Fruit fly (Drosophila melanogaster) whole organism, embryonic: Measurements from ENCODE around the gene PpV.
A peak's percentile ranks its signal among the peaks of the same experiment; 100 is the strongest.

ENCODE experiments used
- Aef1 ChIP-seq: fragments of 200-800 bp; sonication (Bioruptor generic); IDR thresholded peaks from 3 replicates; pipeline ENCODE4 v1.3.6; 2022; ENCODE audit warnings: missing biosample characterization, missing genetic modification characterization
- CG10979 ChIP-seq: fragments of 200-800 bp; sonication (Bioruptor generic); optimal IDR thresholded peaks from 2 replicates; lab custom pipeline; 2018; ENCODE audit warnings: missing biosample characterization, mild to moderate bottlenecking, missing genetic modification characterization, moderate library complexity
- CG11085 ChIP-seq: fragments of 200-800 bp; sonication (Bioruptor generic); IDR thresholded peaks from 2 replicates; pipeline ENCODE4 v1.3.6; 2022; ENCODE audit warnings: missing biosample characterization, missing genetic modification characterization
- CG11093 ChIP-seq: fragments of 200-800 bp; sonication (Bioruptor generic); IDR thresholded peaks from 3 replicates; pipeline ENCODE4 v1.3.6; 2022; ENCODE audit warnings: missing biosample characterization, missing genetic modification characterization
- CG11696 ChIP-seq: fragments of 200-800 bp; sonication (Bioruptor generic); IDR thresholded peaks from 2 replicates; pipeline ENCODE4 v1.3.6; 2022; ENCODE audit warnings: missing biosample characterization, missing genetic modification characterization
- CG12659 ChIP-seq: fragments of 200-800 bp; sonication (Bioruptor generic); optimal IDR thresholded peaks from 3 replicates; lab custom pipeline; 2017; ENCODE audit warnings: mild to moderate bottlenecking, missing biosample characterization, missing genetic modification reagents, missing genetic modification characterization
- CG14441 ChIP-seq: fragments of 200-800 bp; sonication (Bioruptor generic); IDR thresholded peaks from 2 replicates; pipeline ENCODE4 v1.3.6; 2022; ENCODE audit warnings: missing biosample characterization, missing genetic modification characterization
- CG15601 ChIP-seq: fragments of 200-800 bp; sonication (Bioruptor generic); optimal IDR thresholded peaks from 3 replicates; lab custom pipeline; 2019; ENCODE audit warnings: missing biosample characterization, mild to moderate bottlenecking, missing genetic modification characterization, moderate library complexity
- CG1647 ChIP-seq: fragments of 200-800 bp; sonication (Bioruptor generic); optimal IDR thresholded peaks from 3 replicates; lab custom pipeline; 2016; ENCODE audit warnings: missing biosample characterization, missing genetic modification characterization
- CG16813 ChIP-seq: fragments of 200-800 bp; sonication (Bioruptor generic); IDR thresholded peaks from 3 replicates; pipeline ENCODE4 v1.3.6; 2022; ENCODE audit warnings: missing biosample characterization, missing genetic modification characterization; ENCODE audit not compliant: partially characterized antibody
- CG2120 ChIP-seq: fragments of 200-800 bp; sonication (Bioruptor generic); optimal IDR thresholded peaks from 3 replicates; lab custom pipeline; 2016; ENCODE audit warnings: missing biosample characterization, missing genetic modification characterization
- CG2889 ChIP-seq: fragments of 200-800 bp; sonication (Bioruptor generic); IDR thresholded peaks from 3 replicates; pipeline ENCODE4 v1.3.6; 2022; ENCODE audit warnings: missing biosample characterization, missing genetic modification characterization
- CG30020 ChIP-seq: fragments of 200-800 bp; optimal IDR thresholded peaks from 2 replicates; lab custom pipeline; 2019; ENCODE audit warnings: missing biosample characterization, mild to moderate bottlenecking, missing genetic modification characterization, moderate library complexity
- CG3065 ChIP-seq: fragments of 200-800 bp; sonication (Bioruptor generic); optimal IDR thresholded peaks from 2 replicates; lab custom pipeline; 2016; ENCODE audit warnings: missing biosample characterization, missing genetic modification characterization
- CG31224 ChIP-seq: fragments of 200-800 bp; sonication (Bioruptor generic); IDR thresholded peaks from 2 replicates; pipeline ENCODE4 v1.3.6; 2022; ENCODE audit warnings: missing biosample characterization, missing genetic modification characterization
- CG31388 ChIP-seq: fragments of 200-800 bp; sonication (Bioruptor generic); optimal IDR thresholded peaks from 2 replicates; lab custom pipeline; 2016; ENCODE audit warnings: missing biosample characterization, missing genetic modification characterization
- CG43689 ChIP-seq: fragments of 200-800 bp; sonication (Bioruptor generic); IDR thresholded peaks from 2 replicates; pipeline ENCODE4 v1.3.6; 2022; ENCODE audit warnings: missing biosample characterization, missing genetic modification characterization
- CG4707 ChIP-seq: fragments of 200-800 bp; sonication (Bioruptor generic); optimal IDR thresholded peaks from 2 replicates; lab custom pipeline; 2018; ENCODE audit warnings: missing biosample characterization, mild to moderate bottlenecking, missing genetic modification characterization, moderate library complexity
- CG8478 ChIP-seq: fragments of >200 bp; optimal IDR thresholded peaks from 2 replicates; lab custom pipeline; 2018
- CG8944 ChIP-seq: fragments of 200-800 bp; sonication (Bioruptor generic); optimal IDR thresholded peaks from 3 replicates; lab custom pipeline; 2016; ENCODE audit warnings: missing biosample characterization, missing genetic modification characterization
- CG9437 ChIP-seq: fragments of 200-800 bp; sonication (Bioruptor generic); optimal IDR thresholded peaks from 2 replicates; lab custom pipeline; 2018; ENCODE audit warnings: missing biosample characterization, mild to moderate bottlenecking, missing genetic modification characterization
- CG9609 ChIP-seq: fragments of 200-800 bp; sonication (Bioruptor generic); optimal IDR thresholded peaks from 3 replicates; lab custom pipeline; 2016; ENCODE audit warnings: missing biosample characterization, missing genetic modification characterization
- Dip3 ChIP-seq: fragments of 200-800 bp; sonication (Bioruptor generic); optimal IDR thresholded peaks from 3 replicates; lab custom pipeline; 2016; ENCODE audit warnings: missing biosample characterization, missing genetic modification characterization
- E2f2 ChIP-seq: fragments of 200-800 bp; sonication (Bioruptor generic); IDR thresholded peaks from 2 replicates; pipeline ENCODE4 v1.3.6; 2022; ENCODE audit warnings: missing biosample characterization, missing genetic modification characterization
- ERR ChIP-seq: fragments of 200-800 bp; sonication (Bioruptor generic); optimal IDR thresholded peaks from 2 replicates; lab custom pipeline; 2016; ENCODE audit warnings: missing biosample characterization, missing genetic modification characterization
- Eip74EF ChIP-seq, 2 experiments: fragments of 200-800 bp in 1 of 2; fragments of >200 bp in 1 of 2; sonication (Bioruptor generic) in 1 of 2; optimal IDR thresholded peaks; 2 replicates each; lab custom pipeline; 2017 to 2019; ENCODE audit warnings: missing biosample characterization in 2 of 2, missing genetic modification characterization in 2 of 2, mild to moderate bottlenecking in 1 of 2, moderate library complexity in 1 of 2
- Gsc ChIP-seq: fragments of 200-800 bp; sonication (Bioruptor generic); IDR thresholded peaks from 2 replicates; pipeline ENCODE4 v1.3.6; 2022; ENCODE audit warnings: missing biosample characterization, missing genetic modification characterization
- HLH4C ChIP-seq: fragments of 200-800 bp; sonication (Bioruptor generic); IDR thresholded peaks from 3 replicates; pipeline ENCODE4 v1.3.6; 2022; ENCODE audit warnings: missing biosample characterization, missing genetic modification characterization; ENCODE audit not compliant: partially characterized antibody
- HLH54F ChIP-seq: fragments of 200-800 bp; sonication (Bioruptor generic); optimal IDR thresholded peaks from 3 replicates; lab custom pipeline; 2016; ENCODE audit warnings: missing biosample characterization, missing genetic modification characterization
- HmgD ChIP-seq: fragments of 200-800 bp; sonication (Bioruptor generic); optimal IDR thresholded peaks from 3 replicates; lab custom pipeline; 2016; ENCODE audit warnings: missing biosample characterization, missing genetic modification characterization
- Hmr ChIP-seq: fragments of 200-800 bp; sonication (Bioruptor generic); optimal IDR thresholded peaks from 3 replicates; lab custom pipeline; 2017; ENCODE audit warnings: mild to moderate bottlenecking, missing biosample characterization, missing genetic modification reagents, missing genetic modification characterization
- Med ChIP-seq: fragments of 200-800 bp; sonication (Bioruptor generic); peaks from one replicate; lab custom pipeline; 2016; ENCODE audit warnings: missing biosample characterization, missing genetic modification characterization, mild to moderate bottlenecking, inconsistent platforms, moderate library complexity
- Meics ChIP-seq: fragments of 200-800 bp; sonication (Bioruptor generic); optimal IDR thresholded peaks from 2 replicates; lab custom pipeline; 2017; ENCODE audit warnings: missing biosample characterization, mild to moderate bottlenecking, missing genetic modification characterization
- Nf-YA ChIP-seq: fragments of 200-800 bp; sonication (Bioruptor generic); IDR thresholded peaks from 2 replicates; pipeline ENCODE4 v1.3.6; 2022; ENCODE audit warnings: missing biosample characterization, missing genetic modification characterization
- Sin3A ChIP-seq: fragments of >200 bp; optimal IDR thresholded peaks from 2 replicates; lab custom pipeline; 2018
- Trl ChIP-seq, 3 experiments: fragments of >200 bp in 2 of 3; fragments of 200-800 bp in 1 of 3; sonication (Bioruptor generic) in 1 of 3; optimal IDR thresholded peaks; 2 replicates in 1 of 3; 3 replicates in 2 of 3; lab custom pipeline; 2016 to 2017; ENCODE audit warnings: missing biosample characterization in 1 of 3, missing genetic modification characterization in 1 of 3
- Usf ChIP-seq: fragments of 200-800 bp; sonication (Bioruptor generic); optimal IDR thresholded peaks from 2 replicates; lab custom pipeline; 2017; ENCODE audit warnings: missing genotype, missing biosample characterization, missing genetic modification characterization
- crc ChIP-seq: fragments of 200-800 bp; sonication (Bioruptor generic); optimal IDR thresholded peaks from 2 replicates; lab custom pipeline; 2016; ENCODE audit warnings: missing biosample characterization, missing genetic modification characterization
- ems ChIP-seq: fragments of 200-800 bp; sonication (Bioruptor generic); optimal IDR thresholded peaks from 3 replicates; lab custom pipeline; 2016; ENCODE audit warnings: missing biosample characterization, missing genetic modification characterization
- fd96Cb ChIP-seq: fragments of 200-800 bp; sonication (Bioruptor generic); optimal IDR thresholded peaks from 2 replicates; lab custom pipeline; 2018; ENCODE audit warnings: missing biosample characterization, mild to moderate bottlenecking, missing genetic modification characterization, moderate library complexity
- her ChIP-seq: fragments of 200-800 bp; sonication (Bioruptor generic); optimal IDR thresholded peaks from 2 replicates; lab custom pipeline; 2016; ENCODE audit warnings: missing biosample characterization, missing genetic modification characterization
- insv ChIP-seq, 2 experiments: fragments of 200-800 bp; sonication (Bioruptor generic); optimal IDR thresholded peaks; 3 replicates each; lab custom pipeline; 2016 to 2018; ENCODE audit warnings: missing biosample characterization in 2 of 2, missing genetic modification characterization in 2 of 2
- nerfin-2 ChIP-seq: fragments of 200-800 bp; sonication (Bioruptor generic); IDR thresholded peaks from 2 replicates; pipeline ENCODE4 v1.3.6; 2022; ENCODE audit warnings: missing biosample characterization, missing genetic modification characterization; ENCODE audit not compliant: partially characterized antibody
- oc ChIP-seq: fragments of 200-800 bp; sonication (Bioruptor generic); optimal IDR thresholded peaks from 2 replicates; lab custom pipeline; 2018; ENCODE audit warnings: missing biosample characterization, mild to moderate bottlenecking, missing genetic modification characterization, moderate library complexity
- pan ChIP-seq, 4 experiments: fragments of >200 bp in 3 of 4; fragments of 200-800 bp in 1 of 4; sonication (Bioruptor generic) in 1 of 4; optimal IDR thresholded peaks in 3 of 4; IDR thresholded peaks in 1 of 4; 2 replicates each; pipeline versions ENCODE4 v1.3.6 to Lab custom; 2017 to 2022; ENCODE audit warnings: missing biosample characterization in 2 of 4, missing genetic modification characterization in 2 of 4, mixed read lengths in 1 of 4
- pzg ChIP-seq: fragments of 200-800 bp; sonication (Bioruptor generic); optimal IDR thresholded peaks from 3 replicates; lab custom pipeline; 2018; ENCODE audit warnings: missing biosample characterization, mild to moderate bottlenecking, missing genetic modification characterization, moderate library complexity
- sens ChIP-seq: fragments of 200-800 bp; sonication (Bioruptor generic); peaks from one replicate; lab custom pipeline; 2016; ENCODE audit warnings: missing biosample characterization, missing genetic modification characterization
- shn ChIP-seq: fragments of 200-800 bp; sonication (Bioruptor generic); optimal IDR thresholded peaks from 3 replicates; lab custom pipeline; 2016; ENCODE audit warnings: missing biosample characterization, missing genetic modification characterization
- slbo ChIP-seq: fragments of 200-800 bp; sonication (Bioruptor generic); IDR thresholded peaks from 2 replicates; pipeline ENCODE4 v1.3.6; 2022; ENCODE audit warnings: missing biosample characterization, missing genetic modification characterization
- yki ChIP-seq: fragments of >200 bp; optimal IDR thresholded peaks from 3 replicates; lab custom pipeline; 2018
- zen ChIP-seq: fragments of 200-800 bp; sonication (Bioruptor generic); optimal IDR thresholded peaks from 3 replicates; lab custom pipeline; 2018; ENCODE audit warnings: missing biosample characterization, mild to moderate bottlenecking, missing genetic modification characterization, moderate library complexity

PpV gene

DNA sequence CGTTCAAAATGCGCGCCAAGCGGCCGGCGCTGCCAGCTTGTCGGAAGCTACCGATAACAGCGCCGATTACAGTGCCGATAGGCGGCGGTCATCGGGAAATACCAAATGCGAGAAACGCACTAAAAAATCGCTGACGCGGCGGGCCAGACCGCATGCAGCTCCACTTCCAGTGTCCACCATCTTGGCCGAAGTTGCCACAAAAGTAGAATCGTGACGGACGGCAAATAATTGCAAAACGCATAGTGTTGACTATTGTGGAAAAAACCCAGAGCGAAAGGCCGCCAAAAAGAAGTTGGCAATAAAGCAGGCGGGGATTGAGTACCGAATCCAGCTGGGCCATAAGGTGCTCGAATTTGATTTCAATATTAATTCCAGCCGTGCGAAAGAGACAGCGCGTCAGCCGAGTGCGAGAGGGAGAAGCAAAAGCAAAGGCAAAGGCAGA is 25.8 kb downstream of the PpV start, which contains the start of gene CG3847 (continued):
- no peak for TF ChIP-seq oc
- TF ChIP-seq Eip74EF (GFP tag; optimal IDR thresholded peaks at IDR 0.05; lab: Kevin White, UChicago): no peak
- TF ChIP-seq CG30020: peak; percentile 37
- peak; percentile 65 for TF ChIP-seq slbo
- peak; percentile 22 for TF ChIP-seq CG8944 (GFP tag; lab: Kevin White, UChicago)
- peak; percentile 94 for TF ChIP-seq CG12659 (GFP tag; lab: Kevin White, UChicago)
- no peak for TF ChIP-seq CG4707 (GFP tag; lab: Kevin White, UChicago)
- no peak for TF ChIP-seq CG2889 (GFP tag; lab: Robert Waterston, UW)
- TF ChIP-seq Trl (optimal IDR thresholded peaks at IDR 0.05; lab: Kevin White, UChicago): no peak
- TF ChIP-seq Trl (GFP tag; optimal IDR thresholded peaks at IDR 0.05; lab: Kevin White, UChicago): peak; percentile 41
- TF ChIP-seq yki (lab: Kevin White, UChicago): no peak
- peak; percentile 80 for TF ChIP-seq Sin3A (lab: Kevin White, UChicago)
- peak; percentile 75 for TF ChIP-seq HmgD (GFP tag; lab: Kevin White, UChicago)
- TF ChIP-seq Usf (GFP tag; lab: Kevin White, UChicago): no peak
- no peak for TF ChIP-seq CG31388 (GFP tag; lab: Kevin White, UChicago)
- no peak for TF ChIP-seq CG31224
- TF ChIP-seq CG10979 (tag; lab: Kevin White, UChicago): peak; percentile 22
- no peak for TF ChIP-seq CG11093
- peak; percentile 22 for TF ChIP-seq CG9437 (GFP tag; lab: Kevin White, UChicago)
- TF ChIP-seq Meics (GFP tag; lab: Kevin White, UChicago): peak; percentile 43
- TF ChIP-seq Aef1 (GFP tag; lab: Robert Waterston, UW): 0 out of 3 replicates have a peak, but pooled peaks have one; percentile 19
- peak; percentile 6 for TF ChIP-seq ems (GFP tag; lab: Kevin White, UChicago)
- no peak for TF ChIP-seq CG3065 (GFP tag; lab: Kevin White, UChicago)
- TF ChIP-seq zen (tag; lab: Kevin White, UChicago): peak; percentile 7
- TF ChIP-seq CG14441 (GFP tag; lab: Robert Waterston, UW): no peak
- TF ChIP-seq HLH54F (GFP tag; lab: Kevin White, UChicago): peak; percentile 65
- peak; percentile 99 for TF ChIP-seq pzg (GFP tag; lab: Kevin White, UChicago)
- peak; percentile 48; the same call in 2 of the 3 replicates for TF ChIP-seq HLH4C (GFP tag; lab: Robert Waterston, UW)
- peak; percentile 97 for TF ChIP-seq E2f2
- no peak for TF ChIP-seq CG8478 (lab: Kevin White, UChicago)
- no peak for TF ChIP-seq Gsc (GFP tag; lab: Robert Waterston, UW)
- TF ChIP-seq nerfin-2: peak; percentile 43
- no peak for TF ChIP-seq CG11696 (GFP tag; lab: Robert Waterston, UW)
- TF ChIP-seq CG9609 (GFP tag; lab: Kevin White, UChicago): peak; percentile 29
- TF ChIP-seq Nf-YA (GFP tag; lab: Robert Waterston, UW): no peak
- TF ChIP-seq pan (optimal IDR thresholded peaks at IDR 0.05; lab: Kevin White, UChicago): no peak
- peak in 1 of 2 experiments; percentile 29 for TF ChIP-seq pan (GFP tag; optimal IDR thresholded peaks at IDR 0.05 in 1 of 2, IDR thresholded peaks at IDR 0.05 in 1 of 2)
- no peak for TF ChIP-seq CG11085 (GFP tag; lab: Robert Waterston, UW)
- TF ChIP-seq shn: peak; percentile 48
- TF ChIP-seq ERR: peak; percentile 48
- TF ChIP-seq Dip3 (GFP tag; lab: Kevin White, UChicago): peak; percentile 34
- TF ChIP-seq CG1647: peak; percentile 32
- TF ChIP-seq Hmr (GFP tag; lab: Kevin White, UChicago): peak; percentile 83
- no peak for TF ChIP-seq crc (GFP tag; lab: Kevin White, UChicago)
- TF ChIP-seq Med (GFP tag; lab: Kevin White, UChicago): peak; percentile 88
- TF ChIP-seq CG2120 (GFP tag; lab: Kevin White, UChicago): peak; percentile 51
- TF ChIP-seq insv (GFP tag; optimal IDR thresholded peaks at IDR 0.05; lab: Kevin White, UChicago): peak in 1 of 2 experiments; percentile 72
- peak; percentile 46 for TF ChIP-seq CG15601 (tag; lab: Kevin White, UChicago)
- TF ChIP-seq fd96Cb: no peak
- TF ChIP-seq CG43689 (GFP tag; lab: Robert Waterston, UW): no peak
- peak; percentile 73 for TF ChIP-seq CG16813 (GFP tag; lab: Robert Waterston, UW)
- TF ChIP-seq sens (GFP tag; lab: Kevin White, UChicago): peak; percentile 90
- peak; percentile 70 for TF ChIP-seq her (GFP tag; lab: Kevin White, UChicago)
